Worm (Caenorhabditis elegans) whole organism, L4 larva: ENCODE results near the gene ZK930.4.

Experiments
- F10B5.3 ChIP-seq: sonication (generic microtip); optimal IDR thresholded peaks from 2 replicates; lab custom pipeline; 2016; ENCODE audit warnings: mild to moderate bottlenecking, missing genetic modification characterization, missing compliant biosample characterization
- F26F4.8 ChIP-seq: fragments of 200-800 bp; sonication (Bioruptor generic); conservative IDR thresholded peaks from 2 replicates; pipeline ENCODE4 v1.3.6; 2022; ENCODE audit warnings: missing genetic modification characterization, missing compliant biosample characterization
- F44E2.7 ChIP-seq: fragments of 200-800 bp; sonication (Bioruptor generic); IDR thresholded peaks from 2 replicates; pipeline ENCODE4 v2.1.2; 2022; ENCODE audit warnings: missing genetic modification characterization, missing compliant biosample characterization
- ZK337.2 ChIP-seq: fragments of 200-800 bp; sonication (Bioruptor generic); IDR thresholded peaks from 2 replicates; pipeline ENCODE4 v1.3.6; 2022; ENCODE audit warnings: missing genetic modification reagents, missing genetic modification characterization, missing compliant biosample characterization
- aha-1 ChIP-seq: fragments of 150-350 bp; peaks from one replicate; lab custom pipeline; 2014; ENCODE audit warnings: missing biosample characterization, missing genetic modification characterization
- arid-1 ChIP-seq: fragments of 200-800 bp; sonication (Bioruptor generic); conservative IDR thresholded peaks from 2 replicates; pipeline ENCODE4 v1.3.6; 2022; ENCODE audit warnings: missing genetic modification reagents, missing genetic modification characterization, missing compliant biosample characterization
- attf-4 ChIP-seq: sonication (generic microtip); optimal IDR thresholded peaks from 3 replicates; lab custom pipeline; 2017; ENCODE audit warnings: missing biosample characterization, missing genetic modification characterization
- ceh-20 ChIP-seq: fragments of 200-800 bp; sonication (Bioruptor generic); IDR thresholded peaks from 2 replicates; pipeline ENCODE4 v1.3.6; 2022; ENCODE audit warnings: missing genetic modification reagents, missing genetic modification characterization, missing compliant biosample characterization
- ceh-32 ChIP-seq: sonication (generic microtip); optimal IDR thresholded peaks from 2 replicates; lab custom pipeline; 2016; ENCODE audit warnings: mild to moderate bottlenecking, missing genetic modification characterization, missing compliant biosample characterization; ENCODE audit not compliant: poor library complexity
- ceh-62 ChIP-seq: sonication (generic microtip); optimal IDR thresholded peaks from 2 replicates; lab custom pipeline; 2017; ENCODE audit warnings: missing biosample characterization, missing genetic modification characterization
- dmd-9 ChIP-seq: fragments of 200-800 bp; sonication (Bioruptor generic); IDR thresholded peaks from 2 replicates; pipeline ENCODE4 v1.3.6; 2022; ENCODE audit warnings: missing genetic modification reagents, missing genetic modification characterization, missing compliant biosample characterization
- dpl-1 ChIP-seq: fragments of 150-350 bp; optimal IDR thresholded peaks from 2 replicates; lab custom pipeline; 2014; ENCODE audit warnings: missing biosample characterization, missing genetic modification reagents, missing genetic modification characterization
- egl-27 ChIP-seq: sonication (generic microtip); optimal IDR thresholded peaks from 3 replicates; lab custom pipeline; 2017; ENCODE audit warnings: missing biosample characterization, missing genetic modification reagents, missing genetic modification characterization
- gei-8 ChIP-seq: fragments of 200-800 bp; sonication (Bioruptor generic); optimal IDR thresholded peaks from 2 replicates; lab custom pipeline; 2018; ENCODE audit warnings: mild to moderate bottlenecking, missing genetic modification characterization, missing compliant biosample characterization
- hlh-11 ChIP-seq: fragments of 200-800 bp; sonication (Bioruptor generic); optimal IDR thresholded peaks from 2 replicates; lab custom pipeline; 2018; ENCODE audit warnings: mild to moderate bottlenecking, missing genetic modification characterization, missing compliant biosample characterization
- hlh-30 ChIP-seq: sonication (generic microtip); optimal IDR thresholded peaks from 2 replicates; lab custom pipeline; 2017; ENCODE audit warnings: antibody characterized with exemption, mild to moderate bottlenecking, missing genetic modification characterization, missing compliant biosample characterization; ENCODE audit not compliant: insufficient read depth
- hmg-1.1 ChIP-seq: fragments of 200-800 bp; sonication (Bioruptor generic); IDR thresholded peaks from 2 replicates; pipeline ENCODE4 v1.3.6; 2022; ENCODE audit warnings: missing genetic modification reagents, missing genetic modification characterization, missing compliant biosample characterization
- lim-7 ChIP-seq: fragments of 200-800 bp; sonication (Bioruptor generic); IDR thresholded peaks from 2 replicates; pipeline ENCODE4 v1.3.6; 2022; ENCODE audit warnings: missing genetic modification characterization, missing compliant biosample characterization
- lin-1 ChIP-seq: fragments of 200-800 bp; sonication (Bioruptor generic); IDR thresholded peaks from 2 replicates; pipeline ENCODE4 v1.3.6; 2022; ENCODE audit warnings: missing genetic modification reagents, missing genetic modification characterization, missing compliant biosample characterization
- lsy-2 ChIP-seq, 2 experiments: fragments of 150-350 bp in 1 of 2; sonication (generic microtip) in 1 of 2; optimal IDR thresholded peaks; 2 replicates each; lab custom pipeline; 2014 to 2017; ENCODE audit warnings: missing biosample characterization in 2 of 2, missing genetic modification characterization in 2 of 2
- madf-9 ChIP-seq: fragments of 200-800 bp; sonication (Bioruptor generic); conservative IDR thresholded peaks from 2 replicates; pipeline ENCODE4 v1.3.6; 2022; ENCODE audit warnings: missing genetic modification reagents, missing genetic modification characterization, missing compliant biosample characterization
- mep-1 ChIP-seq: fragments of 150-350 bp; sonication (generic microtip); optimal IDR thresholded peaks from 3 replicates; lab custom pipeline; 2014; ENCODE audit warnings: missing biosample characterization, missing genetic modification characterization
- mes-2 ChIP-seq: sonication (generic microtip); optimal IDR thresholded peaks from 2 replicates; lab custom pipeline; 2016; ENCODE audit warnings: missing genotype, mild to moderate bottlenecking, missing genetic modification characterization, missing compliant biosample characterization; ENCODE audit not compliant: poor library complexity, severe bottlenecking
- nhr-25 ChIP-seq: sonication (generic microtip); optimal IDR thresholded peaks from 2 replicates; lab custom pipeline; 2017; ENCODE audit warnings: missing genetic modification characterization, mild to moderate bottlenecking, missing compliant biosample characterization, antibody characterized with exemption, moderate library complexity, borderline replicate concordance; ENCODE audit not compliant: insufficient read depth
- nhr-28 ChIP-seq: fragments of 150-350 bp; optimal IDR thresholded peaks from 2 replicates; lab custom pipeline; 2014; ENCODE audit warnings: missing biosample characterization, missing genetic modification characterization
- nhr-77 ChIP-seq: fragments of 150-350 bp; optimal IDR thresholded peaks from 2 replicates; lab custom pipeline; 2014; ENCODE audit warnings: missing biosample characterization, missing genetic modification characterization
- pha-4 ChIP-seq, 2 experiments: fragments of 150-350 bp in 1 of 2; fragments of 200-800 bp in 1 of 2; sonication (Bioruptor generic) in 1 of 2; IDR thresholded peaks in 1 of 2; optimal IDR thresholded peaks in 1 of 2; 2 replicates each; pipeline versions ENCODE4 v1.3.6 to Lab custom; 2014 to 2022; ENCODE audit warnings: missing genetic modification characterization in 2 of 2, missing genetic modification reagents in 2 of 2, missing biosample characterization in 1 of 2, missing compliant biosample characterization in 1 of 2
- saeg-2 ChIP-seq: fragments of 200-800 bp; sonication (Bioruptor generic); IDR thresholded peaks from 2 replicates; pipeline ENCODE4 v1.3.6; 2022; ENCODE audit warnings: missing genetic modification reagents, missing genetic modification characterization, missing compliant biosample characterization
- set-16 ChIP-seq: fragments of 200-800 bp; sonication (Bioruptor generic); IDR thresholded peaks from 2 replicates; pipeline ENCODE4 v1.3.6; 2022; ENCODE audit warnings: missing genetic modification reagents, missing genetic modification characterization, missing compliant biosample characterization
- snpc-1.2 ChIP-seq: fragments of 200-800 bp; sonication (Bioruptor generic); IDR thresholded peaks from 2 replicates; pipeline ENCODE4 v1.3.6; 2022; ENCODE audit warnings: missing genetic modification reagents, missing genetic modification characterization, missing compliant biosample characterization
- spr-3 ChIP-seq: fragments of 200-800 bp; sonication (Bioruptor generic); optimal IDR thresholded peaks from 2 replicates; lab custom pipeline; 2018; ENCODE audit warnings: mild to moderate bottlenecking, missing genetic modification characterization, missing compliant biosample characterization
- tra-1 ChIP-seq: fragments of 200-800 bp; sonication (Bioruptor generic); IDR thresholded peaks from 2 replicates; pipeline ENCODE4 v1.3.6; 2022; ENCODE audit warnings: missing genetic modification reagents, missing genetic modification characterization, missing compliant biosample characterization
- unc-62 ChIP-seq, 3 experiments: fragments of 150-350 bp in 1 of 3; sonication (generic microtip); optimal IDR thresholded peaks in 2 of 3; peaks in 1 of 3; 1 replicate in 1 of 3; 2 replicates in 2 of 3; lab custom pipeline; 2014 to 2017; ENCODE audit warnings: missing biosample characterization in 3 of 3, missing genetic modification characterization in 3 of 3, missing genetic modification reagents in 3 of 3, missing genotype in 1 of 3
- zag-1 ChIP-seq: fragments of 150-350 bp; optimal IDR thresholded peaks from 2 replicates; lab custom pipeline; 2014; ENCODE audit warnings: missing biosample characterization, missing genetic modification characterization
- zip-11 ChIP-seq: fragments of 200-800 bp; sonication (Bioruptor generic); IDR thresholded peaks from 2 replicates; pipeline ENCODE4 v1.3.6; 2022; ENCODE audit warnings: missing genetic modification characterization, missing compliant biosample characterization
- zip-2 ChIP-seq: fragments of 150-350 bp; optimal IDR thresholded peaks from 2 replicates; lab custom pipeline; 2014; ENCODE audit warnings: missing biosample characterization, missing genetic modification characterization
- ztf-11 ChIP-seq: fragments of 150-350 bp; optimal IDR thresholded peaks from 2 replicates; lab custom pipeline; 2014; ENCODE audit warnings: missing biosample characterization, missing genetic modification characterization

The ZK930.4 gene

ce11 chrII:11917530-11917952 is 11.2 kb downstream of the ZK930.4 start (continued):
- TF ChIP-seq mes-2 (tag; lab: Kevin White, UChicago): peak; percentile 34
- 0 out of 2 replicates have a peak, but pooled peaks have one; percentile 55 for TF ChIP-seq saeg-2 (GFP tag; lab: Robert Waterston, UW)

ce11 chrII:11922757-11923538 is 16.6 kb downstream of the ZK930.4 start:
- TF ChIP-seq aha-1 (peak; percentile 93), F10B5.3 (no peak)

- TF ChIP-seq madf-9 (GFP tag; lab: Robert Waterston, UW) (0 out of 2 replicates have a peak, but pooled peaks have one; percentile 17), ceh-62 (tag; lab: Kevin White, UChicago) (no peak)
Observed at ce11 chrII:11923620-11924298, 17.4 kb downstream of the ZK930.4 start.

- TF ChIP-seq unc-62 (GFP tag; optimal IDR thresholded peaks at IDR 0.05 in 1 of 2; lab: Kevin White, UChicago) (peak in 1 of 2 experiments; percentile 12), unc-62 (tag; optimal IDR thresholded peaks at IDR 0.05; lab: Kevin White, UChicago) (no peak), tra-1 (GFP tag; lab: Robert Waterston, UW) (no peak), pha-4 (GFP tag; IDR thresholded peaks at IDR 0.05; lab: Robert Waterston, UW) (no peak), pha-4 (tag; optimal IDR thresholded peaks at IDR 0.05; lab: Kevin White, UChicago) (peak; percentile 27), aha-1 (peak; percentile 87)
Observed at ce11 chrII:11925203-11925602, 18.9 kb downstream of the ZK930.4 start.

- no peak for TF ChIP-seq lin-1 (GFP tag; lab: Robert Waterston, UW)
- TF ChIP-seq lsy-2 (tag; optimal IDR thresholded peaks at IDR 0.05; lab: Kevin White, UChicago): peak in 1 of 2 experiments; percentile 85
- TF ChIP-seq ZK337.2 (GFP tag; lab: Robert Waterston, UW): no peak
- peak; percentile 33 for TF ChIP-seq nhr-25 (tag; lab: Kevin White, UChicago)
Observed at ce11 chrII:11926501-11926900, 20.2 kb downstream of the ZK930.4 start.

- TF ChIP-seq zag-1 (tag; lab: Kevin White, UChicago) (no peak), dpl-1 (GFP tag; lab: Kevin White, UChicago) (no peak), ceh-32 (tag; lab: Kevin White, UChicago) (no peak), egl-27 (no peak), nhr-77 (tag; lab: Kevin White, UChicago) (no peak), F26F4.8 (GFP tag; lab: Robert Waterston, UW) (no peak), nhr-28 (tag; lab: Kevin White, UChicago) (peak; percentile 59), ztf-11 (no peak), gei-8 (no peak), ceh-20 (GFP tag; lab: Robert Waterston, UW) (no peak), aha-1 (no peak), lim-7 (GFP tag; lab: Robert Waterston, UW) (no peak), zip-11 (no peak), snpc-1.2 (GFP tag; lab: Robert Waterston, UW) (no peak), hmg-1.1 (GFP tag; lab: Robert Waterston, UW) (no peak), hlh-30 (peak; percentile 42), mep-1 (tag; lab: Kevin White, UChicago) (peak; percentile 43), hlh-11 (tag; lab: Kevin White, UChicago) (peak; percentile 45), F44E2.7 (GFP tag; lab: Robert Waterston, UW) (no peak), dmd-9 (GFP tag; lab: Robert Waterston, UW) (no peak), set-16 (peak; percentile 13; the same call in 1 of the 2 replicates), zip-2 (tag; lab: Kevin White, UChicago) (no peak), spr-3 (GFP tag; lab: Kevin White, UChicago) (no peak), arid-1 (no peak), unc-62 (GFP tag; optimal IDR thresholded peaks at IDR 0.05 in 1 of 2; lab: Kevin White, UChicago) (peak in 1 of 2 experiments; percentile 85), unc-62 (tag; optimal IDR thresholded peaks at IDR 0.05; lab: Kevin White, UChicago) (no peak), attf-4 (tag; lab: Kevin White, UChicago) (no peak)
Observed at ce11 chrII:11928752-11929151, 22.4 kb downstream of the ZK930.4 start.
